Worm (Caenorhabditis elegans) whole organism, late embryonic: ENCODE measurements around the gene paqr-1.

Experiments
- Y22D7AL.16 ChIP-seq: sonication (generic microtip); optimal IDR thresholded peaks from 2 replicates; lab custom pipeline; 2016; ENCODE audit warnings: missing genetic modification characterization, missing compliant biosample characterization
- odd-2 ChIP-seq: sonication (generic microtip); optimal IDR thresholded peaks from 2 replicates; lab custom pipeline; 2017; ENCODE audit warnings: antibody characterized with exemption, mild to moderate bottlenecking, missing genetic modification characterization, missing compliant biosample characterization
- ttx-3 ChIP-seq: sonication (generic microtip); optimal IDR thresholded peaks from 2 replicates; lab custom pipeline; 2016; ENCODE audit warnings: missing genetic modification reagents, missing genetic modification characterization, missing compliant biosample characterization

ce11 chrIV:6597298-6597697, 42.1 kb upstream of the paqr-1 start, which contains the start of gene F38A5.6:
- TF ChIP-seq ttx-3 (no peak), Y22D7AL.16 (no peak), odd-2 (no peak)
